Worm (Caenorhabditis elegans) whole organism, mixed stage, embryonic: ENCODE measurements around the gene aipl-1.

Experiments used
- M03D4.4 ChIP-seq: sonication (generic microtip); optimal IDR thresholded peaks from 2 replicates; lab custom pipeline; 2017; ENCODE audit warnings: mild to moderate bottlenecking, missing genetic modification characterization, missing compliant biosample characterization
- bed-3 ChIP-seq: fragments of 200-800 bp; sonication (Bioruptor generic); optimal IDR thresholded peaks from 3 replicates; lab custom pipeline; 2018; ENCODE audit warnings: mild to moderate bottlenecking, missing genetic modification characterization, moderate library complexity, missing compliant biosample characterization
- ceh-39 ChIP-seq: fragments of 150-350 bp; optimal IDR thresholded peaks from 2 replicates; lab custom pipeline; 2014; ENCODE audit warnings: missing biosample characterization, missing genetic modification characterization
- ceh-83 ChIP-seq: fragments of 200-800 bp; sonication (Bioruptor generic); optimal IDR thresholded peaks from 2 replicates; lab custom pipeline; 2018; ENCODE audit warnings: mild to moderate bottlenecking, missing genetic modification characterization, missing compliant biosample characterization
- ces-1 ChIP-seq: fragments of 150-350 bp; optimal IDR thresholded peaks from 2 replicates; lab custom pipeline; 2014; ENCODE audit warnings: missing biosample characterization, missing genetic modification reagents, missing genetic modification characterization
- cnd-1 ChIP-seq: fragments of 200-800 bp; sonication (Bioruptor generic); optimal IDR thresholded peaks from 2 replicates; lab custom pipeline; 2018; ENCODE audit warnings: mild to moderate bottlenecking, missing genetic modification characterization, missing compliant biosample characterization
- elt-1 ChIP-seq: sonication (generic microtip); optimal IDR thresholded peaks from 2 replicates; lab custom pipeline; 2017; ENCODE audit warnings: missing genetic modification characterization, mild to moderate bottlenecking, missing compliant biosample characterization, antibody characterized with exemption, moderate library complexity, borderline replicate concordance; ENCODE audit not compliant: insufficient read depth
- elt-3 ChIP-seq: fragments of 150-350 bp; optimal IDR thresholded peaks from 2 replicates; lab custom pipeline; 2014; ENCODE audit warnings: missing biosample characterization, missing genetic modification characterization
- flh-1 ChIP-seq: fragments of 200-800 bp; sonication (Bioruptor generic); optimal IDR thresholded peaks from 2 replicates; lab custom pipeline; 2018; ENCODE audit warnings: mild to moderate bottlenecking, missing genetic modification characterization, moderate library complexity, missing compliant biosample characterization
- ham-2 ChIP-seq: fragments of 200-800 bp; sonication (Bioruptor generic); optimal IDR thresholded peaks from 2 replicates; lab custom pipeline; 2018; ENCODE audit warnings: mild to moderate bottlenecking, missing genetic modification characterization, missing compliant biosample characterization
- hlh-1 ChIP-seq: fragments of 150-350 bp; optimal IDR thresholded peaks from 2 replicates; lab custom pipeline; 2014; ENCODE audit warnings: missing biosample characterization, missing genetic modification reagents, missing genetic modification characterization
- lin-13 ChIP-seq: fragments of 150-350 bp; optimal IDR thresholded peaks from 2 replicates; lab custom pipeline; 2014; ENCODE audit warnings: missing biosample characterization, missing genetic modification characterization
- lin-32 ChIP-seq: fragments of 200-800 bp; sonication (Bioruptor generic); optimal IDR thresholded peaks from 2 replicates; lab custom pipeline; 2018; ENCODE audit warnings: mild to moderate bottlenecking, missing genetic modification characterization, missing compliant biosample characterization
- lsy-2 ChIP-seq: fragments of 150-350 bp; optimal IDR thresholded peaks from 2 replicates; lab custom pipeline; 2014; ENCODE audit warnings: missing biosample characterization, missing genetic modification characterization
- mep-1 ChIP-seq: fragments of 150-350 bp; optimal IDR thresholded peaks from 2 replicates; lab custom pipeline; 2017; ENCODE audit warnings: missing biosample characterization, missing genetic modification reagents, missing genetic modification characterization, inconsistent platforms
- nhr-12 ChIP-seq: fragments of 150-350 bp; optimal IDR thresholded peaks from 2 replicates; lab custom pipeline; 2014; ENCODE audit warnings: missing biosample characterization, missing genetic modification characterization
- nhr-2 ChIP-seq: fragments of 150-350 bp; optimal IDR thresholded peaks from 2 replicates; lab custom pipeline; 2014; ENCODE audit warnings: missing biosample characterization, missing genetic modification characterization
- nhr-237 ChIP-seq: fragments of 150-350 bp; optimal IDR thresholded peaks from 2 replicates; lab custom pipeline; 2014; ENCODE audit warnings: missing biosample characterization, missing genetic modification characterization
- nhr-28 ChIP-seq: fragments of 150-350 bp; optimal IDR thresholded peaks from 2 replicates; lab custom pipeline; 2014; ENCODE audit warnings: missing biosample characterization, missing genetic modification characterization
- nhr-76 ChIP-seq: sonication (generic microtip); optimal IDR thresholded peaks from 2 replicates; lab custom pipeline; 2017; ENCODE audit warnings: missing biosample characterization, missing genetic modification characterization
- pha-4 ChIP-seq: fragments of 150-350 bp; optimal IDR thresholded peaks from 2 replicates; lab custom pipeline; 2018; ENCODE audit warnings: missing biosample characterization, missing genetic modification reagents, missing genetic modification characterization
- sem-2 ChIP-seq: fragments of 200-800 bp; sonication (Bioruptor generic); optimal IDR thresholded peaks from 2 replicates; lab custom pipeline; 2018; ENCODE audit warnings: mild to moderate bottlenecking, missing genetic modification characterization, missing compliant biosample characterization
- snpc-4 ChIP-seq: fragments of 150-350 bp; optimal IDR thresholded peaks from 2 replicates; lab custom pipeline; 2014; ENCODE audit warnings: missing biosample characterization, missing genetic modification characterization
- sptf-1 ChIP-seq: sonication (generic microtip); optimal IDR thresholded peaks from 2 replicates; lab custom pipeline; 2017; ENCODE audit warnings: mild to moderate bottlenecking, missing genetic modification characterization, moderate library complexity, missing compliant biosample characterization
- tbx-8 ChIP-seq: fragments of 200-800 bp; sonication (Bioruptor generic); optimal IDR thresholded peaks from 2 replicates; lab custom pipeline; 2018; ENCODE audit warnings: mild to moderate bottlenecking, missing genetic modification characterization, moderate library complexity, missing compliant biosample characterization
- unc-120 ChIP-seq: sonication (generic microtip); optimal IDR thresholded peaks from 2 replicates; lab custom pipeline; 2017; ENCODE audit warnings: missing genetic modification characterization, missing compliant biosample characterization; ENCODE audit not compliant: poor library complexity, severe bottlenecking
- unc-39 ChIP-seq: fragments of 150-350 bp; optimal IDR thresholded peaks from 2 replicates; lab custom pipeline; 2014; ENCODE audit warnings: missing biosample characterization, missing genetic modification characterization
- unc-62 ChIP-seq: fragments of 150-350 bp; optimal IDR thresholded peaks from 2 replicates; lab custom pipeline; 2014; ENCODE audit warnings: missing biosample characterization, missing genetic modification reagents, missing genetic modification characterization
- zip-8 ChIP-seq: fragments of 150-350 bp; optimal IDR thresholded peaks from 2 replicates; lab custom pipeline; 2014; ENCODE audit warnings: missing biosample characterization, missing genetic modification characterization
- ztf-11 ChIP-seq: fragments of 150-350 bp; optimal IDR thresholded peaks from 2 replicates; lab custom pipeline; 2014; ENCODE audit warnings: missing biosample characterization, missing genetic modification characterization

aipl-1 gene

ce11 chrV:15094749-15095148, 41.9 kb downstream of the aipl-1 start, which contains the start of gene srx-78:
srx-78 (plus strand) TSS chrV:15095049.
- TF ChIP-seq ceh-39 (tag; lab: Kevin White, UChicago) (no peak), nhr-76 (no peak), lin-13 (tag; lab: Kevin White, UChicago) (no peak), cnd-1 (tag; lab: Kevin White, UChicago) (no peak), ham-2 (no peak), M03D4.4 (tag; lab: Kevin White, UChicago) (no peak), elt-1 (tag; lab: Kevin White, UChicago) (no peak), lsy-2 (tag; lab: Kevin White, UChicago) (no peak), hlh-1 (tag; lab: Kevin White, UChicago) (no peak), mep-1 (tag; lab: Kevin White, UChicago) (no peak), unc-39 (tag; lab: Kevin White, UChicago) (no peak), nhr-28 (tag; lab: Kevin White, UChicago) (no peak), tbx-8 (GFP tag; lab: Kevin White, UChicago) (no peak), elt-3 (no peak), bed-3 (GFP tag; lab: Kevin White, UChicago) (no peak), nhr-2 (tag; lab: Kevin White, UChicago) (no peak), ceh-83 (GFP tag; lab: Kevin White, UChicago) (no peak), zip-8 (tag; lab: Kevin White, UChicago) (no peak), lin-32 (GFP tag; lab: Kevin White, UChicago) (no peak)

DNA sequence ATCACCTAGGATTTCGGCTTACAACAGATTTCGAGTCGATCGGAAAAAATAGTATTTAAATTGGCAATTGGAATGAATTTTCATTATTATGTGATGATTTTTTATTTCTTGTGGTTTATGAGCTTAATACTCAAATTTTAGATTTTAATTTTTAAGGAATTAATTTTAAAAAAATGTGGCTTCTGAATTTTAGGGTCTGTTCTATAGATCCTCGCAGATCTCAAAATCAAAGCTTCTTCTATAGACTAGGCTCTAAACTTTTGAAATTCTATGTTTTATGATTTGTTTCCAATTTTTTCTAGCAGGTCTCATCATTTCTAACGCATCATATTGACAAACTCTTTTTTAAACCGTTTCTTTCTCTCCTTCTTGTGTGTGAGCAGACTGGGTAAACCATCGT, 43.9 kb downstream of the aipl-1 start, which contains the start of gene txt-12:
txt-12 (plus strand) TSS at position 301 of the 400 bp plus-strand sequence.
- no peak for TF ChIP-seq snpc-4 (tag; lab: Kevin White, UChicago)
- TF ChIP-seq lsy-2 (tag; lab: Kevin White, UChicago), result no peak
- TF ChIP-seq sem-2 (GFP tag; lab: Kevin White, UChicago), result no peak
- no peak for TF ChIP-seq sptf-1 (tag; lab: Kevin White, UChicago)
- no peak for TF ChIP-seq elt-3
- no peak for TF ChIP-seq tbx-8 (GFP tag; lab: Kevin White, UChicago)
- no peak for TF ChIP-seq elt-1 (tag; lab: Kevin White, UChicago)
- TF ChIP-seq flh-1 (GFP tag; lab: Kevin White, UChicago), result no peak
- TF ChIP-seq zip-8 (tag; lab: Kevin White, UChicago), result no peak
- no peak for TF ChIP-seq unc-120 (tag; lab: Kevin White, UChicago)
- TF ChIP-seq pha-4 (tag; lab: Kevin White, UChicago), result no peak
- no peak for TF ChIP-seq hlh-1 (tag; lab: Kevin White, UChicago)
- TF ChIP-seq, all 35 proteins: peak for 0

DNA sequence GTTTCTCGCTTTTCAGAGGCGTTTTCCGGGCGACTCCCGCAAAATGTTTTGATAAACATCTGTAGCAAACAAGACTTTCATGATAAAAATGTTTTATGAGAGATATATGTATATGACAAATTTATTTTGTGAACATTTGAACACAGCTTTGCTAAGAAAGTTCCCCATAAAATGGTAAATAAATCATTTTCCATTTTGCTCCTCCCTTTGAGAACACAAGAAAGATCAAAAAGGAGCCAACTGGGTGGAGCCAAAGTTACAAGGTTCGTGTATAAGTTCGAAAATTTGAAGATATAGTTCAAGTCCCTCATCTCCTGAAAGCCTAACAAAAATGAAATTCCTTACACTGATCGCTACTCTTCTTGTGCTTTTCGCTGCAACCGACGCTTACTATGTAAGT, 46.1 kb downstream of the aipl-1 start, which contains the start of gene C01G10.17:
C01G10.17 (plus strand) TSS at position 301 of the 400 bp plus-strand sequence.
- TF ChIP-seq nhr-76, result no peak
- TF ChIP-seq nhr-237 (tag; lab: Kevin White, UChicago), result no peak
- TF ChIP-seq M03D4.4 (tag; lab: Kevin White, UChicago), result no peak
- no peak for TF ChIP-seq nhr-12 (tag; lab: Kevin White, UChicago)
- TF ChIP-seq lin-32 (GFP tag; lab: Kevin White, UChicago), result no peak
- no peak for TF ChIP-seq ztf-11
- TF ChIP-seq ces-1, result no peak
- TF ChIP-seq pha-4 (tag; lab: Kevin White, UChicago), result no peak
- TF ChIP-seq sptf-1 (tag; lab: Kevin White, UChicago), result no peak
- TF ChIP-seq flh-1 (GFP tag; lab: Kevin White, UChicago), result no peak
- no peak for TF ChIP-seq unc-62 (GFP tag; lab: Kevin White, UChicago)
- TF ChIP-seq hlh-1 (tag; lab: Kevin White, UChicago), result no peak
- TF ChIP-seq snpc-4 (tag; lab: Kevin White, UChicago), result no peak
- no peak for TF ChIP-seq elt-3
- no peak for TF ChIP-seq elt-1 (tag; lab: Kevin White, UChicago)
- TF ChIP-seq, all 35 proteins: peak for 0

DNA sequence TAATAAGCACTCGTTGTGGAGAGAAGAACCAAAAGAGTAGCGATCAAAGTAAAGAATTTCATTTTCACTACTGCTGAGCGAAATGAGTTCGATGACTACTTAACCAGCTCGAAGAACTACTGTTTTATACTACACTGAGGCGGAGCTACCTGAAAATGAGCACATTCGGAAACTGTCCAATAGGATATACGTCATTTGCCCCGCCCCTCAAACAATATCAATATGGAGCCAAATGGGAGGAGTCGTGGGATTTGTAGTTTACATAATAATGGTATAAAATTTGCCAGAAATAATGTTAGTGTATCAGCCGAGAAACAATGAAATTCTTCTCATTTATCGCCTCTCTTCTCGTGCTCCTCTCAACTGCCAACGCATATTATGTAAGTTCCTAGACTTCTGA, 47.2 kb downstream of the aipl-1 start, which contains the start of the genes C01G10.5 and C01G10.4:
C01G10.5 (minus strand) TSS at position 101 of the 400 bp plus-strand sequence.
C01G10.4 (plus strand) TSS at position 303 of the 400 bp plus-strand sequence.
- TF ChIP-seq unc-120 (tag; lab: Kevin White, UChicago) (no peak), mep-1 (tag; lab: Kevin White, UChicago) (no peak), lin-32 (GFP tag; lab: Kevin White, UChicago) (no peak), ham-2 (no peak), bed-3 (GFP tag; lab: Kevin White, UChicago) (no peak), ceh-83 (GFP tag; lab: Kevin White, UChicago) (no peak), elt-3 (no peak), unc-62 (GFP tag; lab: Kevin White, UChicago) (no peak), nhr-237 (tag; lab: Kevin White, UChicago) (no peak)
